Worm (Caenorhabditis elegans) whole organism, midembryonic: ENCODE data around the gene F09F9.5.

Experiments
- T22C8.4 ChIP-seq: fragments of 200-800 bp; sonication (Bioruptor generic); IDR thresholded peaks from 2 replicates; pipeline ENCODE4 v1.3.6; 2022; ENCODE audit warnings: missing genetic modification characterization, missing compliant biosample characterization
- flt-1 ChIP-seq: fragments of 200-800 bp; sonication (Bioruptor generic); IDR thresholded peaks from 2 replicates; pipeline ENCODE4 v1.3.6; 2022; ENCODE audit warnings: missing genetic modification characterization, missing compliant biosample characterization
- med-1 ChIP-seq: sonication (generic microtip); optimal IDR thresholded peaks from 2 replicates; lab custom pipeline; 2017; ENCODE audit warnings: missing genetic modification characterization, mild to moderate bottlenecking, missing compliant biosample characterization, antibody characterized with exemption, missing genetic modification reagents; ENCODE audit not compliant: insufficient read depth
- ref-1 ChIP-seq: fragments of 200-800 bp; sonication (Bioruptor generic); conservative IDR thresholded peaks from 2 replicates; pipeline ENCODE4 v1.3.6; 2022; ENCODE audit warnings: missing genetic modification reagents, missing genetic modification characterization, missing compliant biosample characterization
- ztf-23 ChIP-seq: fragments of 200-800 bp; sonication (Bioruptor generic); IDR thresholded peaks from 2 replicates; pipeline ENCODE4 v1.3.6; 2022; ENCODE audit warnings: missing genetic modification reagents, missing genetic modification characterization, missing compliant biosample characterization
- ztf-29 ChIP-seq: fragments of 200-800 bp; sonication (Bioruptor generic); IDR thresholded peaks from 2 replicates; pipeline ENCODE4 v1.3.6; 2022; ENCODE audit warnings: missing genetic modification reagents, missing genetic modification characterization, missing compliant biosample characterization

- no peak for TF ChIP-seq med-1 (GFP tag; lab: Kevin White, UChicago)
- no peak for TF ChIP-seq T22C8.4 (GFP tag; lab: Robert Waterston, UW)
- no peak for TF ChIP-seq flt-1 (GFP tag; lab: Robert Waterston, UW)
- TF ChIP-seq ztf-29 (GFP tag; lab: Robert Waterston, UW), result no peak
- no peak for TF ChIP-seq ztf-23
- TF ChIP-seq ref-1 (GFP tag; lab: Robert Waterston, UW), result no peak
Observed at ce11 chrX:4079264-4079663, 38.5 kb upstream of the F09F9.5 start, which contains the start of gene T06F4.1.
